Fruit fly (Drosophila melanogaster): ENCODE results near the gene Kat60.

DNA sequence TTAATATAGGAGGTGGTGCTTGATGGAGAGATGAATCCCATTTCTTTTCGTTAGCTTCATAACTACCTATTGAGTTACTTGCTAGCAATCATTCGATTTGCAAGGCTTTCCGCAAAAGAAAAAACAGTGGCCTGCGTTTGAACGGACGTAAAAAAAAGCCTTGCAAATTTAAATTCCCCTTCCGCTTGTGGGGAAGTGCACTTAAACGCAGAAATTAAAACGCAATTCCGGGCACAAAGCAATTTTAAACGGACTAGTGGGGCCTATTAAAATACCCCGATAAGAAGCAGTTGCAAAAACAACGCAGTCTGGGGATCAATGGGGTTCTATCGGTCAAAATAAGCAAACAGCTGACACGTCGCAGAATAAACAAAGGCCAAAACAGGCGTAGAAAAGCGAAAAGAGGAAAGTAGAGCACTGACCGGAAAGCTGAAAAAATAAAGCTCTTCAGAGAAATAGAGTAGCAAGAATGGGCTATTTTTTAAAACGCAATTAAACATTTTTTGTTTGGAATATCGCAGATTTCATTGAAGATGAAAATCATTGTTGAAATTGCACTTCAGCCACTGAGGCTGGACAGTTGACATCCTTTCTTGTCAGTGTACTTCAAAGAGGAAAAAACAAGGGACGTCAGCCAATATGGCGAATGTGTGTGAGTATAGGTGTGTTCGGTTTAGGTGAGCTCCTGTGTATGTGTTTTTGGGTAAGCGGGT, 18.7 kb upstream of the Kat60 start:
- TF ChIP-seq psq (optimal IDR thresholded peaks at IDR 0.05) (no peak), insv (optimal IDR thresholded peaks at IDR 0.05) (no peak), ttk (optimal IDR thresholded peaks at IDR 0.05) (no peak), Myc (optimal IDR thresholded peaks at IDR 0.05) (no peak)

Measured in Kc167 (cell line).